Fruit fly (Drosophila melanogaster): Measurements from ENCODE around the gene Obp73a.

dm6 chr3L:16984042-16984441, 39.9 kb downstream of the Obp73a start:
- no peak for TF ChIP-seq psq (optimal IDR thresholded peaks at IDR 0.05)
- TF ChIP-seq h (optimal IDR thresholded peaks at IDR 0.05), result no peak
- TF ChIP-seq Sin3A (optimal IDR thresholded peaks at IDR 0.05), result no peak
- no peak for TF ChIP-seq Myc (optimal IDR thresholded peaks at IDR 0.05)
- TF ChIP-seq insv (optimal IDR thresholded peaks at IDR 0.05), result no peak

Measured in Kc167 (cell line).